Worm (Caenorhabditis elegans): ENCODE measurements around the gene nhr-96.

Gene nhr-96

ce11 chrV:2233177-2233576 is at the start of gene nhr-96:
Gene nhr-96 (plus strand): TSS chrV:2233477.
- TF ChIP-seq pes-1 (GFP tag; IDR thresholded peaks at IDR 0.05) (no peak), tra-4 (tag; optimal IDR thresholded peaks at IDR 0.05) (no peak), ets-7 (tag; optimal IDR thresholded peaks at IDR 0.05) (no peak), tbx-37 (GFP tag; conservative IDR thresholded peaks at IDR 0.05) (no peak), F13C5.2 (tag; optimal IDR thresholded peaks at IDR 0.05) (no peak), ceh-36 (tag; optimal IDR thresholded peaks at IDR 0.05) (no peak), hnd-1 (tag; optimal IDR thresholded peaks at IDR 0.05) (no peak), tbx-11 (GFP tag; IDR thresholded peaks at IDR 0.05) (no peak), ama-1 (optimal IDR thresholded peaks at IDR 0.05) (no peak), scrt-1 (GFP tag; IDR thresholded peaks at IDR 0.05) (no peak), hmg-4 (GFP tag; optimal IDR thresholded peaks at IDR 0.05) (no peak), sea-1 (GFP tag; conservative IDR thresholded peaks at IDR 0.05) (no peak), ceh-13 (GFP tag; optimal IDR thresholded peaks at IDR 0.05) (no peak), hmbx-1 (tag; optimal IDR thresholded peaks at IDR 0.05) (no peak)

- TF ChIP-seq hnd-1 (tag; optimal IDR thresholded peaks at IDR 0.05) (no peak), ceh-13 (GFP tag; optimal IDR thresholded peaks at IDR 0.05) (no peak)
Measured at ce11 chrV:2185486-2185885, 47.8 kb upstream of the nhr-96 start.

DNA sequence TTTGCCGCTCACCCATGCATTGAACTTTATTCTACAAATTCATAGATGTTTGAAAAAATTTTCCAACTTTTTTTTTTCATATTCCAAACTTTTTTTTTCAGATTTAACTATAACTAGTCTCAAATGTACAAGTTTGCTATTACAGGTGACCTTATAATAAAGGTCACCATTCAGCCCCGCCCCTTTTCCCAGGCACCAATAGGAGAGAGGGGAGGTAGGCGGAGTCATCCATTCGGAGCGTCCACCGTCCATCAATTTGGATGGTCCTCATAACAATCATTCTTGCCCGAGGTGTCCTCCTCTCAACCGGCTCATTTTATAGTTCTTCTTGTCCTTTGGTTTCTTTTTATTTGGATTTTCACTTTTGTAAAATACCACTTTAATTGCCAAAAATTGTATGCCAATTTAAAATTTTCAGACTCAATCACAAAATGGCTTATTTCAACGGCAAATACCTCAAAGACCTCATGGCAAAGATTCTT is 45.4 kb upstream of the nhr-96 start, which contains the start of gene Y5H2B.3:
Gene Y5H2B.3, plus strand, starts transcription at position 432 of the 482 bp plus-strand sequence.
- TF ChIP-seq tra-4 (tag; optimal IDR thresholded peaks at IDR 0.05) = no peak
- no peak for TF ChIP-seq ets-7 (tag; optimal IDR thresholded peaks at IDR 0.05)
- TF ChIP-seq scrt-1 (GFP tag; IDR thresholded peaks at IDR 0.05) = no peak
- TF ChIP-seq tbx-11 (GFP tag; IDR thresholded peaks at IDR 0.05) = no peak
- no peak for TF ChIP-seq F13C5.2 (tag; optimal IDR thresholded peaks at IDR 0.05)
- no peak for TF ChIP-seq ceh-36 (tag; optimal IDR thresholded peaks at IDR 0.05)
- TF ChIP-seq tbx-37 (GFP tag; conservative IDR thresholded peaks at IDR 0.05) = no peak
- no peak for TF ChIP-seq hnd-1 (tag; optimal IDR thresholded peaks at IDR 0.05)

- TF ChIP-seq hmbx-1 (tag; optimal IDR thresholded peaks at IDR 0.05) (no peak), flt-1 (GFP tag; IDR thresholded peaks at IDR 0.05) (no peak), B0310.2 (tag; optimal IDR thresholded peaks at IDR 0.05) (no peak), hnd-1 (tag; optimal IDR thresholded peaks at IDR 0.05) (no peak), F13C5.2 (tag; optimal IDR thresholded peaks at IDR 0.05) (no peak), pes-1 (GFP tag; IDR thresholded peaks at IDR 0.05) (no peak), sea-1 (GFP tag; conservative IDR thresholded peaks at IDR 0.05) (no peak), tbx-37 (GFP tag; conservative IDR thresholded peaks at IDR 0.05) (no peak), tbx-11 (GFP tag; IDR thresholded peaks at IDR 0.05) (no peak), aly-1 (tag; optimal IDR thresholded peaks at IDR 0.05) (no peak)
Measured at ce11 chrV:2190383-2190782, 42.9 kb upstream of the nhr-96 start.

DNA sequence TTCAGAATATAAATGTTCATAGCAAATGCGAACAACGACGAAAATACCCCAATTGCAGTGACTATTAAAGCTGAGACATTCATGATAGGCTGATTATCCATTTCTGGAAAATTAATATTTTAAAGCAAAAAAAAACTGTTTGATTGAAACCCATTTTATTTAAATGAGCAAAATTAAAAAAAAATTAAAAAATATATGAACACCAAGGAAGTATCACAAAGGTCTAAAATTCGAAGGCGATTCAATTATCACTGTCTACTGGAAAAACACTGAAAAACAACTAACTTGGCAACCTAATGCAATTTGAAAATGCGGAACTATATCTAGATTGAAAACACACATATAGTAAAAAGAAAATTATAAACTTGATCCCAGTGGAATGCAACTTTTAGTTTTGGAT is 42.2 kb upstream of the nhr-96 start, which contains the start of gene srbc-42:
Gene srbc-42, minus strand, starts transcription at position 101 of the 400 bp plus-strand sequence.
- TF ChIP-seq pes-1 (GFP tag; IDR thresholded peaks at IDR 0.05) = no peak
- TF ChIP-seq tra-4 (tag; optimal IDR thresholded peaks at IDR 0.05) = no peak
- no peak for TF ChIP-seq tbx-37 (GFP tag; conservative IDR thresholded peaks at IDR 0.05)
- TF ChIP-seq ceh-13 (GFP tag; optimal IDR thresholded peaks at IDR 0.05) = no peak
- TF ChIP-seq aly-1 (tag; optimal IDR thresholded peaks at IDR 0.05) = no peak
- no peak for TF ChIP-seq ets-7 (tag; optimal IDR thresholded peaks at IDR 0.05)
- TF ChIP-seq scrt-1 (GFP tag; IDR thresholded peaks at IDR 0.05) = no peak
- TF ChIP-seq ceh-36 (tag; optimal IDR thresholded peaks at IDR 0.05) = no peak
- no peak for TF ChIP-seq B0310.2 (tag; optimal IDR thresholded peaks at IDR 0.05)
- TF ChIP-seq tbx-11 (GFP tag; IDR thresholded peaks at IDR 0.05) = no peak
- TF ChIP-seq F13C5.2 (tag; optimal IDR thresholded peaks at IDR 0.05) = no peak
- no peak for TF ChIP-seq ama-1 (optimal IDR thresholded peaks at IDR 0.05)
- no peak for TF ChIP-seq hnd-1 (tag; optimal IDR thresholded peaks at IDR 0.05)
- no peak for TF ChIP-seq hmbx-1 (tag; optimal IDR thresholded peaks at IDR 0.05)
- TF ChIP-seq hmg-4 (GFP tag; optimal IDR thresholded peaks at IDR 0.05) = no peak
- no peak for TF ChIP-seq sea-1 (GFP tag; conservative IDR thresholded peaks at IDR 0.05)
- no peak for TF ChIP-seq flt-1 (GFP tag; IDR thresholded peaks at IDR 0.05)

ce11 chrV:2192117-2192516 is 41.2 kb upstream of the nhr-96 start, which contains the start of gene nhr-13:
Gene nhr-13 (plus strand): TSS chrV:2192485.
- TF ChIP-seq ceh-13 (GFP tag; optimal IDR thresholded peaks at IDR 0.05) = no peak
- no peak for TF ChIP-seq ceh-36 (tag; optimal IDR thresholded peaks at IDR 0.05)
- no peak for TF ChIP-seq tbx-11 (GFP tag; IDR thresholded peaks at IDR 0.05)
- no peak for TF ChIP-seq flt-1 (GFP tag; IDR thresholded peaks at IDR 0.05)
- TF ChIP-seq ets-7 (tag; optimal IDR thresholded peaks at IDR 0.05) = no peak
- no peak for TF ChIP-seq tra-4 (tag; optimal IDR thresholded peaks at IDR 0.05)
- TF ChIP-seq scrt-1 (GFP tag; IDR thresholded peaks at IDR 0.05) = no peak
- no peak for TF ChIP-seq tbx-37 (GFP tag; conservative IDR thresholded peaks at IDR 0.05)
- no peak for TF ChIP-seq hnd-1 (tag; optimal IDR thresholded peaks at IDR 0.05)
- TF ChIP-seq sea-1 (GFP tag; conservative IDR thresholded peaks at IDR 0.05) = no peak
- TF ChIP-seq hmbx-1 (tag; optimal IDR thresholded peaks at IDR 0.05) = no peak
- TF ChIP-seq F13C5.2 (tag; optimal IDR thresholded peaks at IDR 0.05) = no peak
- TF ChIP-seq B0310.2 (tag; optimal IDR thresholded peaks at IDR 0.05) = no peak
- TF ChIP-seq pes-1 (GFP tag; IDR thresholded peaks at IDR 0.05) = no peak
- no peak for TF ChIP-seq aly-1 (tag; optimal IDR thresholded peaks at IDR 0.05)

ce11 chrV:2199594-2199993 is 33.7 kb upstream of the nhr-96 start:
- TF ChIP-seq aly-1 (tag; optimal IDR thresholded peaks at IDR 0.05) = no peak
- TF ChIP-seq tbx-11 (GFP tag; IDR thresholded peaks at IDR 0.05) = no peak
- TF ChIP-seq hmg-4 (GFP tag; optimal IDR thresholded peaks at IDR 0.05) = no peak
- TF ChIP-seq scrt-1 (GFP tag; IDR thresholded peaks at IDR 0.05) = no peak
- no peak for TF ChIP-seq tbx-37 (GFP tag; conservative IDR thresholded peaks at IDR 0.05)
- no peak for TF ChIP-seq ets-7 (tag; optimal IDR thresholded peaks at IDR 0.05)
- TF ChIP-seq ama-1 (optimal IDR thresholded peaks at IDR 0.05) = no peak
- TF ChIP-seq B0310.2 (tag; optimal IDR thresholded peaks at IDR 0.05) = no peak
- TF ChIP-seq ceh-36 (tag; optimal IDR thresholded peaks at IDR 0.05) = no peak

- no peak for TF ChIP-seq tra-4 (tag; optimal IDR thresholded peaks at IDR 0.05)
- TF ChIP-seq B0310.2 (tag; optimal IDR thresholded peaks at IDR 0.05) = no peak
- no peak for TF ChIP-seq hmbx-1 (tag; optimal IDR thresholded peaks at IDR 0.05)
- TF ChIP-seq hnd-1 (tag; optimal IDR thresholded peaks at IDR 0.05) = no peak
- no peak for TF ChIP-seq ama-1 (optimal IDR thresholded peaks at IDR 0.05)
- no peak for TF ChIP-seq hmg-4 (GFP tag; optimal IDR thresholded peaks at IDR 0.05)
- no peak for TF ChIP-seq tbx-37 (GFP tag; conservative IDR thresholded peaks at IDR 0.05)
- no peak for TF ChIP-seq sea-1 (GFP tag; conservative IDR thresholded peaks at IDR 0.05)
- no peak for TF ChIP-seq ceh-13 (GFP tag; optimal IDR thresholded peaks at IDR 0.05)
Measured at ce11 chrV:2200402-2200801, 32.9 kb upstream of the nhr-96 start.
